Worm (Caenorhabditis elegans): ENCODE results near the gene K01D12.9.

DNA sequence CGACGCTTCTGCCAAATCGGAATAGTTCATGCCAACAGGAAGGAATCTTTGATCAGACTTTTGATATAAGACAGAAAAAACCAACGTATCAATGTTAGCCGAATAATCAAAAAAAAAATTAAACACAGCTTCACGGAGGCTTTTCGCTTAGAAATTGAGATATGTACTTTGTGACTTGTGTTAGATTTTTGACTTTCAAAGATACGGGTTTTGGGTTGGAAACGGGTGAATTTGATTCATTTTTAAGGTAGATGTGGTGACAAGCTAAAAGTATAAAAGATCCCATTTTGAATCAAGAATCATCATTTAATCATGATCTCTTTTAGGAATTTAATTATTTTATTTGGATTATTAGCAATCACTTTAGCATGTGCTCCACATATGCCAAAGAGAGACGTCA lies 2.1 kb downstream of the K01D12.9 start, which contains the start of gene K01D12.8:
- TF ChIP-seq ets-5 (GFP tag; IDR thresholded peaks at IDR 0.05): no peak
- TF ChIP-seq zag-1 (tag; optimal IDR thresholded peaks at IDR 0.05): no peak
- no peak for TF ChIP-seq fkh-10 (GFP tag; optimal IDR thresholded peaks at IDR 0.05)
- no peak for TF ChIP-seq zip-4 (GFP tag; optimal IDR thresholded peaks at IDR 0.05)
- no peak for TF ChIP-seq aly-2 (tag; optimal IDR thresholded peaks at IDR 0.05)
- TF ChIP-seq jun-1 (tag; optimal IDR thresholded peaks at IDR 0.05): no peak
- no peak for TF ChIP-seq nhr-77 (tag; optimal IDR thresholded peaks at IDR 0.05)
- no peak for TF ChIP-seq nhr-71 (tag; optimal IDR thresholded peaks at IDR 0.05)
- TF ChIP-seq unc-62 (GFP tag; optimal IDR thresholded peaks at IDR 0.05): no peak
- no peak for TF ChIP-seq nhr-11 (tag; optimal IDR thresholded peaks at IDR 0.05)
